Worm (Caenorhabditis elegans) whole organism, early embryonic: ENCODE data around the gene F54B3.2.

Experiments
- ama-1 ChIP-seq: fragments of 150-350 bp; optimal IDR thresholded peaks from 2 replicates; lab custom pipeline; 2014
- ets-7 ChIP-seq: sonication (generic microtip); optimal IDR thresholded peaks from 2 replicates; lab custom pipeline; 2016; ENCODE audit warnings: missing genotype, missing genetic modification characterization, missing compliant biosample characterization
- hmg-4 ChIP-seq: fragments of 200-800 bp; sonication (Bioruptor generic); optimal IDR thresholded peaks from 2 replicates; lab custom pipeline; 2018; ENCODE audit warnings: mild to moderate bottlenecking, missing genetic modification characterization, missing compliant biosample characterization
- hnd-1 ChIP-seq: sonication (generic microtip); optimal IDR thresholded peaks from 2 replicates; lab custom pipeline; 2016; ENCODE audit warnings: missing genetic modification characterization, missing compliant biosample characterization
- pes-1 ChIP-seq: fragments of 200-800 bp; sonication (Bioruptor generic); IDR thresholded peaks from 2 replicates; pipeline ENCODE4 v1.3.6; 2022; ENCODE audit warnings: missing genetic modification reagents, missing genetic modification characterization, missing compliant biosample characterization

ce11 chrII:10294262-10294661 is 24.3 kb upstream of the F54B3.2 start:
- no peak for TF ChIP-seq hnd-1
- no peak for TF ChIP-seq hmg-4
- no peak for TF ChIP-seq pes-1 (GFP tag; lab: Robert Waterston, UW)
- no peak for TF ChIP-seq ets-7 (tag; lab: Kevin White, UChicago)
- TF ChIP-seq ama-1 (lab: Kevin White, UChicago) = no peak
